Worm (Caenorhabditis elegans) whole organism, L1 larva: Measurements from ENCODE around the gene C47A4.1.

Experiments
- ces-1 ChIP-seq: fragments of 150-350 bp; optimal IDR thresholded peaks from 2 replicates; lab custom pipeline; 2014; ENCODE audit warnings: missing biosample characterization, missing genetic modification reagents, missing genetic modification characterization
- elt-3 ChIP-seq, 6 experiments: fragments of 150-350 bp in 1 of 6; sonication (generic microtip); optimal IDR thresholded peaks; 2 replicates each; lab custom pipeline; 2017 to 2018; ENCODE audit warnings: missing biosample characterization in 6 of 6, missing genetic modification characterization in 6 of 6, inconsistent platforms in 1 of 6
- fos-1 ChIP-seq: fragments of 150-350 bp; optimal IDR thresholded peaks from 2 replicates; lab custom pipeline; 2014; ENCODE audit warnings: missing biosample characterization, missing genetic modification characterization
- grh-1 ChIP-seq: fragments of 200-800 bp; sonication (Bioruptor generic); IDR thresholded peaks from 2 replicates; pipeline ENCODE4 v1.3.6; 2022; ENCODE audit warnings: missing genetic modification reagents, missing genetic modification characterization, missing compliant biosample characterization
- hlh-17 ChIP-seq: fragments of 200-800 bp; sonication (Bioruptor generic); optimal IDR thresholded peaks from 2 replicates; lab custom pipeline; 2018; ENCODE audit warnings: missing genetic modification characterization, mild to moderate bottlenecking, missing compliant biosample characterization, moderate library complexity, borderline replicate concordance
- isw-1 ChIP-seq: fragments of 200-800 bp; sonication (Bioruptor generic); IDR thresholded peaks from 2 replicates; pipeline ENCODE4 v1.3.6; 2022; ENCODE audit warnings: missing genetic modification characterization, missing compliant biosample characterization
- lin-14 ChIP-seq: fragments of 200-800 bp; sonication (Bioruptor generic); optimal IDR thresholded peaks from 2 replicates; lab custom pipeline; 2018; ENCODE audit warnings: mild to moderate bottlenecking, missing genetic modification characterization, moderate library complexity, missing compliant biosample characterization
- lin-39 ChIP-seq: fragments of 150-350 bp; optimal IDR thresholded peaks from 2 replicates; lab custom pipeline; 2014; ENCODE audit warnings: missing biosample characterization, missing genetic modification reagents, missing genetic modification characterization
- nhr-12 ChIP-seq: sonication (generic microtip); optimal IDR thresholded peaks from 2 replicates; lab custom pipeline; 2017; ENCODE audit warnings: missing biosample characterization, missing genetic modification characterization
- nhr-76 ChIP-seq: sonication (generic microtip); optimal IDR thresholded peaks from 2 replicates; lab custom pipeline; 2017; ENCODE audit warnings: missing biosample characterization, missing genetic modification characterization
- nhr-85 ChIP-seq: sonication (generic microtip); peaks from one replicate; lab custom pipeline; 2016; ENCODE audit warnings: missing genetic modification characterization, inconsistent platforms, missing compliant biosample characterization
- unc-130 ChIP-seq: fragments of 150-350 bp; optimal IDR thresholded peaks from 2 replicates; lab custom pipeline; 2017; ENCODE audit warnings: missing biosample characterization, missing genetic modification characterization, inconsistent platforms
- ztf-11 ChIP-seq, 2 experiments: sonication (generic microtip); optimal IDR thresholded peaks; 2 replicates each; lab custom pipeline; 2016 to 2017; ENCODE audit warnings: missing genetic modification characterization in 2 of 2, missing biosample characterization in 1 of 2, missing compliant biosample characterization in 1 of 2

- TF ChIP-seq ztf-11 (tag; optimal IDR thresholded peaks at IDR 0.05; lab: Kevin White, UChicago) (no peak), nhr-76 (no peak), nhr-85 (no peak), ces-1 (GFP tag; lab: Kevin White, UChicago) (no peak), lin-14 (GFP tag; lab: Kevin White, UChicago) (no peak), fos-1 (tag; lab: Kevin White, UChicago) (no peak), hlh-17 (no peak), nhr-12 (no peak), lin-39 (tag; lab: Kevin White, UChicago) (no peak), elt-3 (tag; optimal IDR thresholded peaks at IDR 0.05; lab: Kevin White, UChicago) (no peak), unc-130 (tag; lab: Kevin White, UChicago) (no peak), grh-1 (GFP tag; lab: Robert Waterston, UW) (no peak), isw-1 (GFP tag; lab: Robert Waterston, UW) (no peak)
These were observed 11.7 kb upstream of the C47A4.1 start for ce11 chrIV:13727865-13728264.
